Fruit fly (Drosophila melanogaster): ENCODE measurements around the gene Droj2.
A peak's percentile ranks its signal among the peaks of the same experiment; 100 is the strongest.

The Droj2 gene

dm6 chr3R:13366561-13367518 lies 15.1 kb upstream of the Droj2 start, which contains the start of gene Elp6 (continued):
- TF ChIP-seq CG15601 (tag; optimal IDR thresholded peaks at IDR 0.05): no peak
- TF ChIP-seq CG7839 (tag; optimal IDR thresholded peaks at IDR 0.05): peak; percentile 73
- TF ChIP-seq Ada2b (GFP tag; IDR thresholded peaks at IDR 0.05): peak; percentile 57
- peak; percentile 89 for TF ChIP-seq CG7556 (GFP tag; optimal IDR thresholded peaks at IDR 0.05)
- TF ChIP-seq CG13287 (GFP tag; IDR thresholded peaks at IDR 0.05; ENCODE audit: partially characterized antibody): no peak; the same call in 1 of the 2 replicates
- TF ChIP-seq Hmr (GFP tag; optimal IDR thresholded peaks at IDR 0.05): peak; percentile 77
- peak; percentile 49 for TF ChIP-seq fd96Cb (tag; optimal IDR thresholded peaks at IDR 0.05)
- TF ChIP-seq luna (GFP tag; optimal IDR thresholded peaks at IDR 0.05): no peak
- TF ChIP-seq Hsf (GFP tag; optimal IDR thresholded peaks at IDR 0.05): peak; percentile 75
- no peak for TF ChIP-seq Oaz (GFP tag; IDR thresholded peaks at IDR 0.05)
- TF ChIP-seq Nf-YA (GFP tag; IDR thresholded peaks at IDR 0.05): 0 out of 2 replicates have a peak, but pooled peaks have one; percentile 18
- TF ChIP-seq fru (optimal IDR thresholded peaks at IDR 0.05): no peak
- TF ChIP-seq CG1529 (GFP tag; optimal IDR thresholded peaks at IDR 0.05): no peak
- TF ChIP-seq onecut (GFP tag; IDR thresholded peaks at IDR 0.05): peak; percentile 37
- no peak for TF ChIP-seq Doc3 (GFP tag; IDR thresholded peaks at IDR 0.05; ENCODE audit: partially characterized antibody)
- TF ChIP-seq Med (GFP tag): peak; percentile 77
- peak; percentile 50 to 89 for TF ChIP-seq crp (GFP tag; optimal IDR thresholded peaks at IDR 0.05)
- TF ChIP-seq Bteb2 (GFP tag; optimal IDR thresholded peaks at IDR 0.05): peak; percentile 62
- TF ChIP-seq vfl (GFP tag; optimal IDR thresholded peaks at IDR 0.05): no peak
- TF ChIP-seq Xbp1 (GFP tag; optimal IDR thresholded peaks at IDR 0.05): peak; percentile 67
- TF ChIP-seq Lpt (GFP tag; optimal IDR thresholded peaks at IDR 0.05): no peak
- TF ChIP-seq nerfin-2 (GFP tag; IDR thresholded peaks at IDR 0.05; ENCODE audit: partially characterized antibody): no peak
- peak; percentile 14 for TF ChIP-seq CG6813 (GFP tag; optimal IDR thresholded peaks at IDR 0.05)
- TF ChIP-seq dan (GFP tag; IDR thresholded peaks at IDR 0.05): no peak
- TF ChIP-seq Meics (GFP tag; optimal IDR thresholded peaks at IDR 0.05): peak; percentile 87
- 0 out of 3 replicates have a peak, but pooled peaks have one; percentile 19 for TF ChIP-seq C15 (GFP tag; IDR thresholded peaks at IDR 0.05)
- peak; percentile 71 for TF ChIP-seq CG13775 (GFP tag; optimal IDR thresholded peaks at IDR 0.05)
- TF ChIP-seq hb (GFP tag; IDR thresholded peaks at IDR 0.05; ENCODE audit: partially characterized antibody): no peak
- TF ChIP-seq p53 (GFP tag; optimal IDR thresholded peaks at IDR 0.05): no peak
- no peak for TF ChIP-seq HLH4C (GFP tag; IDR thresholded peaks at IDR 0.05; ENCODE audit: partially characterized antibody)
- peak; percentile 27 for TF ChIP-seq CG5245 (GFP tag; optimal IDR thresholded peaks at IDR 0.05)
- peak; percentile 83 for TF ChIP-seq CG3281 (GFP tag; optimal IDR thresholded peaks at IDR 0.05)
- TF ChIP-seq CG7963 (GFP tag; IDR thresholded peaks at IDR 0.05; ENCODE audit: partially characterized antibody): no peak
- no peak for TF ChIP-seq CG1603 (tag; optimal IDR thresholded peaks at IDR 0.05)
- peak; percentile 60; the same call in 1 of the 2 replicates for TF ChIP-seq MBD-R2 (GFP tag; IDR thresholded peaks at IDR 0.05)
- TF ChIP-seq chif (GFP tag; optimal IDR thresholded peaks at IDR 0.05): peak; percentile 35 to 46
- peak; percentile 29 for TF ChIP-seq kay (GFP tag; optimal IDR thresholded peaks at IDR 0.05)
- peak; percentile 85 for TF ChIP-seq stwl (tag; optimal IDR thresholded peaks at IDR 0.05)
- TF ChIP-seq CG31441 (GFP tag; IDR thresholded peaks at IDR 0.05): peak; percentile 75; the same call in 1 of the 2 replicates
- TF ChIP-seq amos (GFP tag; IDR thresholded peaks at IDR 0.05; ENCODE audit: partially characterized antibody): no peak
- peak; percentile 68 for TF ChIP-seq CG12391 (tag; optimal IDR thresholded peaks at IDR 0.05)
- no peak for TF ChIP-seq D (optimal IDR thresholded peaks at IDR 0.05)
- no peak for TF ChIP-seq D (GFP tag; optimal IDR thresholded peaks at IDR 0.05)
- peak; percentile 3 for TF ChIP-seq slou (GFP tag; optimal IDR thresholded peaks at IDR 0.05)
- peak; percentile 73 for TF ChIP-seq dmrt99B (tag; optimal IDR thresholded peaks at IDR 0.05)
- peak; percentile 33 for TF ChIP-seq CG13123 (GFP tag; optimal IDR thresholded peaks at IDR 0.05)
- peak; percentile 38 for TF ChIP-seq CG17568 (GFP tag; optimal IDR thresholded peaks at IDR 0.05)
- peak; percentile 45 for TF ChIP-seq CG1647 (GFP tag; optimal IDR thresholded peaks at IDR 0.05)
